Fruit fly (Drosophila melanogaster) whole organism, embryonic: Measurements from ENCODE around the gene Twdlalpha.
A peak's percentile ranks its signal among the peaks of the same experiment; 100 is the strongest.

ENCODE experiments used
- CG10565 ChIP-seq: fragments of 200-800 bp; sonication (Bioruptor generic); optimal IDR thresholded peaks from 3 replicates; lab custom pipeline; 2016; ENCODE audit warnings: missing biosample characterization, mild to moderate bottlenecking, missing genetic modification characterization
- CG11456 ChIP-seq: fragments of 200-800 bp; sonication (Bioruptor generic); IDR thresholded peaks from 3 replicates; pipeline ENCODE4 v1.3.6; 2022; ENCODE audit warnings: missing biosample characterization, missing genetic modification characterization
- CG12071 ChIP-seq: fragments of 200-800 bp; sonication (Bioruptor generic); optimal IDR thresholded peaks from 3 replicates; lab custom pipeline; 2018; ENCODE audit warnings: missing biosample characterization, mild to moderate bottlenecking, missing genetic modification characterization
- CG1233 ChIP-seq: fragments of 200-800 bp; sonication (Bioruptor generic); optimal IDR thresholded peaks from 4 replicates; lab custom pipeline; 2018; ENCODE audit warnings: missing biosample characterization, mild to moderate bottlenecking, missing genetic modification characterization
- CG13424 ChIP-seq: fragments of 200-800 bp; sonication (Bioruptor generic); optimal IDR thresholded peaks from 2 replicates; lab custom pipeline; 2019; ENCODE audit warnings: missing biosample characterization, mild to moderate bottlenecking, missing genetic modification characterization, moderate library complexity
- CG1529 ChIP-seq: fragments of 200-800 bp; sonication (Bioruptor generic); optimal IDR thresholded peaks from 3 replicates; lab custom pipeline; 2018; ENCODE audit warnings: missing biosample characterization, missing genetic modification characterization
- CG1647 ChIP-seq: fragments of 200-800 bp; sonication (Bioruptor generic); optimal IDR thresholded peaks from 3 replicates; lab custom pipeline; 2016; ENCODE audit warnings: missing biosample characterization, missing genetic modification characterization
- CG17802 ChIP-seq: fragments of 200-800 bp; sonication (Bioruptor generic); optimal IDR thresholded peaks from 2 replicates; lab custom pipeline; 2018; ENCODE audit warnings: missing biosample characterization, mild to moderate bottlenecking, missing genetic modification characterization, moderate library complexity
- CG1792 ChIP-seq: fragments of 200-800 bp; sonication (Bioruptor generic); optimal IDR thresholded peaks from 2 replicates; lab custom pipeline; 2016; ENCODE audit warnings: missing biosample characterization, missing genetic modification characterization
- CG2712 ChIP-seq: fragments of 200-800 bp; optimal IDR thresholded peaks from 3 replicates; lab custom pipeline; 2019; ENCODE audit warnings: missing biosample characterization, mild to moderate bottlenecking, missing genetic modification characterization, moderate library complexity
- CG3065 ChIP-seq: fragments of 200-800 bp; sonication (Bioruptor generic); optimal IDR thresholded peaks from 2 replicates; lab custom pipeline; 2016; ENCODE audit warnings: missing biosample characterization, missing genetic modification characterization
- CG31224 ChIP-seq: fragments of 200-800 bp; sonication (Bioruptor generic); IDR thresholded peaks from 2 replicates; pipeline ENCODE4 v1.3.6; 2022; ENCODE audit warnings: missing biosample characterization, missing genetic modification characterization
- CG33213 ChIP-seq: fragments of 200-800 bp; sonication (Bioruptor generic); optimal IDR thresholded peaks from 3 replicates; lab custom pipeline; 2016; ENCODE audit warnings: missing biosample characterization, missing genetic modification characterization
- CG6654 ChIP-seq: fragments of 200-800 bp; sonication (Bioruptor generic); optimal IDR thresholded peaks from 2 replicates; lab custom pipeline; 2017; ENCODE audit warnings: missing biosample characterization, mild to moderate bottlenecking, missing genetic modification characterization
- CG8359 ChIP-seq: fragments of 200-800 bp; sonication (Bioruptor generic); optimal IDR thresholded peaks from 2 replicates; lab custom pipeline; 2017; ENCODE audit warnings: missing biosample characterization, mild to moderate bottlenecking, missing genetic modification characterization, borderline replicate concordance
- CG9876 ChIP-seq: fragments of 200-800 bp; sonication (Bioruptor generic); optimal IDR thresholded peaks from 2 replicates; lab custom pipeline; 2016; ENCODE audit warnings: missing biosample characterization, missing genetic modification characterization
- CTCF ChIP-seq: fragments of 200-800 bp; sonication (Bioruptor generic); optimal IDR thresholded peaks from 2 replicates; lab custom pipeline; 2017; ENCODE audit warnings: missing biosample characterization, mild to moderate bottlenecking, missing genetic modification characterization, moderate library complexity
- Chrac-16 ChIP-seq: fragments of 200-800 bp; sonication (Bioruptor generic); optimal IDR thresholded peaks from 3 replicates; lab custom pipeline; 2016; ENCODE audit warnings: missing biosample characterization, missing genetic modification characterization
- Dip2 ChIP-seq: fragments of 200-800 bp; sonication (Bioruptor generic); IDR thresholded peaks from 2 replicates; pipeline ENCODE4 v1.3.6; 2022; ENCODE audit warnings: missing biosample characterization, missing genetic modification characterization
- Doc3 ChIP-seq: fragments of 200-800 bp; sonication (Bioruptor generic); IDR thresholded peaks from 3 replicates; pipeline ENCODE4 v1.3.6; 2022; ENCODE audit warnings: missing biosample characterization, missing genetic modification characterization; ENCODE audit not compliant: partially characterized antibody
- Elba2 ChIP-seq: fragments of 200-800 bp; sonication (Bioruptor generic); optimal IDR thresholded peaks from 3 replicates; lab custom pipeline; 2016; ENCODE audit warnings: missing biosample characterization, missing genetic modification characterization
- Ets65A ChIP-seq: fragments of 200-800 bp; sonication (Bioruptor generic); peaks from one replicate; lab custom pipeline; 2016; ENCODE audit warnings: missing biosample characterization, missing genetic modification characterization
- Fer1 ChIP-seq: fragments of 200-800 bp; sonication (Bioruptor generic); optimal IDR thresholded peaks from 2 replicates; lab custom pipeline; 2017; ENCODE audit warnings: missing biosample characterization, mild to moderate bottlenecking, missing genetic modification characterization
- Hr78 ChIP-seq, 2 experiments: fragments of 200-800 bp in 1 of 2; fragments of >200 bp in 1 of 2; sonication (Bioruptor generic) in 1 of 2; optimal IDR thresholded peaks; 2 replicates each; lab custom pipeline; 2017 to 2019; ENCODE audit warnings: missing biosample characterization in 2 of 2, missing genetic modification characterization in 2 of 2, mild to moderate bottlenecking in 1 of 2, moderate library complexity in 1 of 2
- Lpt ChIP-seq: fragments of >200 bp; optimal IDR thresholded peaks from 2 replicates; lab custom pipeline; 2018; ENCODE audit warnings: missing biosample characterization, missing genetic modification characterization
- MESR4 ChIP-seq: fragments of 200-800 bp; sonication (Bioruptor generic); optimal IDR thresholded peaks from 2 replicates; lab custom pipeline; 2018; ENCODE audit warnings: missing biosample characterization, mild to moderate bottlenecking, missing genetic modification characterization, moderate library complexity
- NfI ChIP-seq: fragments of 200-800 bp; sonication (Bioruptor generic); optimal IDR thresholded peaks from 3 replicates; lab custom pipeline; 2018; ENCODE audit warnings: missing biosample characterization, mild to moderate bottlenecking, missing genetic modification characterization, moderate library complexity
- TFAM ChIP-seq: fragments of 200-800 bp; sonication (Bioruptor generic); optimal IDR thresholded peaks from 2 replicates; lab custom pipeline; 2017; ENCODE audit warnings: missing biosample characterization, missing genetic modification characterization, inconsistent platforms
- Xbp1 ChIP-seq: fragments of 200-800 bp; sonication (Bioruptor generic); optimal IDR thresholded peaks from 3 replicates; lab custom pipeline; 2016; ENCODE audit warnings: missing biosample characterization, mild to moderate bottlenecking, missing genetic modification characterization
- ap ChIP-seq: fragments of 200-800 bp; sonication (Bioruptor generic); IDR thresholded peaks from 2 replicates; pipeline ENCODE4 v1.3.6; 2022; ENCODE audit warnings: missing biosample characterization, missing genetic modification characterization
- ash1 ChIP-seq: fragments of 200-800 bp; sonication (Bioruptor generic); optimal IDR thresholded peaks from 2 replicates; lab custom pipeline; 2018; ENCODE audit warnings: missing biosample characterization, mild to moderate bottlenecking, missing genetic modification characterization
- bowl ChIP-seq: fragments of 200-800 bp; sonication (Bioruptor generic); IDR thresholded peaks from 2 replicates; pipeline ENCODE4 v1.3.6; 2022; ENCODE audit warnings: missing biosample characterization, missing genetic modification characterization
- bsh ChIP-seq, 2 experiments: fragments of 200-800 bp; sonication (Bioruptor generic); optimal IDR thresholded peaks; 2 replicates each; lab custom pipeline; 2017 to 2018; ENCODE audit warnings: mild to moderate bottlenecking in 2 of 2, missing biosample characterization in 2 of 2, missing genetic modification characterization in 2 of 2, moderate library complexity in 1 of 2
- cg ChIP-seq: fragments of 200-800 bp; sonication (Bioruptor generic); optimal IDR thresholded peaks from 3 replicates; lab custom pipeline; 2019; ENCODE audit warnings: missing biosample characterization, mild to moderate bottlenecking, missing genetic modification characterization, moderate library complexity
- emc ChIP-seq: fragments of 200-800 bp; sonication (Bioruptor generic); optimal IDR thresholded peaks from 2 replicates; lab custom pipeline; 2016; ENCODE audit warnings: missing biosample characterization, missing genetic modification characterization
- fd102C ChIP-seq: fragments of 200-800 bp; sonication (Bioruptor generic); optimal IDR thresholded peaks from 2 replicates; lab custom pipeline; 2018; ENCODE audit warnings: missing biosample characterization, mild to moderate bottlenecking, missing genetic modification characterization, moderate library complexity
- hb ChIP-seq: fragments of 200-800 bp; sonication (Bioruptor generic); IDR thresholded peaks from 3 replicates; pipeline ENCODE4 v1.3.6; 2022; ENCODE audit warnings: missing biosample characterization, missing genetic modification characterization; ENCODE audit not compliant: partially characterized antibody
- hth ChIP-seq: fragments of >200 bp; optimal IDR thresholded peaks from 2 replicates; lab custom pipeline; 2017; ENCODE audit warnings: inconsistent platforms
- klu ChIP-seq: fragments of 200-800 bp; sonication (Bioruptor generic); IDR thresholded peaks from 2 replicates; pipeline ENCODE4 v1.3.6; 2022; ENCODE audit warnings: missing biosample characterization, missing genetic modification characterization
- lab ChIP-seq: fragments of 200-800 bp; sonication (Bioruptor generic); optimal IDR thresholded peaks from 3 replicates; lab custom pipeline; 2017; ENCODE audit warnings: missing biosample characterization, missing genetic modification characterization, mild to moderate bottlenecking, moderate library complexity, missing genetic modification reagents
- lbe ChIP-seq: fragments of 200-800 bp; sonication (Bioruptor generic); optimal IDR thresholded peaks from 2 replicates; lab custom pipeline; 2016; ENCODE audit warnings: missing biosample characterization, mild to moderate bottlenecking, missing genetic modification characterization
- lmd ChIP-seq: fragments of 200-800 bp; sonication (Bioruptor generic); IDR thresholded peaks from 2 replicates; pipeline ENCODE4 v1.3.6; 2022; ENCODE audit warnings: missing biosample characterization, missing genetic modification characterization
- pfk ChIP-seq: fragments of 200-800 bp; sonication (Bioruptor generic); optimal IDR thresholded peaks from 2 replicates; lab custom pipeline; 2018; ENCODE audit warnings: missing biosample characterization, mild to moderate bottlenecking, missing genetic modification characterization, moderate library complexity
- pita ChIP-seq: fragments of 200-800 bp; sonication (Bioruptor generic); optimal IDR thresholded peaks from 2 replicates; lab custom pipeline; 2017; ENCODE audit warnings: missing biosample characterization, mild to moderate bottlenecking, missing genetic modification characterization
- schlank ChIP-seq: fragments of 200-800 bp; sonication (Bioruptor generic); optimal IDR thresholded peaks from 2 replicates; lab custom pipeline; 2018; ENCODE audit warnings: missing biosample characterization, mild to moderate bottlenecking, missing genetic modification characterization
- seq ChIP-seq: fragments of 200-800 bp; sonication (Bioruptor generic); IDR thresholded peaks from 2 replicates; pipeline ENCODE4 v1.3.6; 2022; ENCODE audit warnings: missing biosample characterization, missing genetic modification characterization
- sim ChIP-seq: fragments of 200-800 bp; sonication (Bioruptor generic); IDR thresholded peaks from 2 replicates; pipeline ENCODE4 v1.3.6; 2022; ENCODE audit warnings: missing biosample characterization, missing genetic modification characterization
- stc ChIP-seq: fragments of 200-800 bp; sonication (Bioruptor generic); IDR thresholded peaks from 2 replicates; pipeline ENCODE4 v1.3.6; 2022; ENCODE audit warnings: missing biosample characterization, missing genetic modification characterization
- ttk ChIP-seq: fragments of 200-800 bp; sonication (Bioruptor generic); IDR thresholded peaks from 2 replicates; pipeline ENCODE4 v2.1.2; 2022; ENCODE audit warnings: missing biosample characterization, missing genetic modification characterization
- wek ChIP-seq: fragments of 200-800 bp; sonication (Bioruptor generic); optimal IDR thresholded peaks from 3 replicates; lab custom pipeline; 2018; ENCODE audit warnings: missing biosample characterization, mild to moderate bottlenecking, missing genetic modification characterization, moderate library complexity
- wor ChIP-seq: fragments of 200-800 bp; sonication (Bioruptor generic); IDR thresholded peaks from 2 replicates; pipeline ENCODE4 v1.3.6; 2022; ENCODE audit warnings: missing biosample characterization, missing genetic modification characterization
- zfh2 ChIP-seq: fragments of 200-800 bp; sonication (Bioruptor generic); optimal IDR thresholded peaks from 2 replicates; lab custom pipeline; 2016; ENCODE audit warnings: missing biosample characterization, missing genetic modification characterization

The Twdlalpha gene

dm6 chrX:16751579-16752156 lies 9.0 kb downstream of the Twdlalpha start, which contains the start of gene goe (continued):
- TF ChIP-seq CG13424 (tag; lab: Kevin White, UChicago) (peak; percentile 66), klu (GFP tag; lab: Robert Waterston, UW) (peak; percentile 60), Ets65A (GFP tag; lab: Kevin White, UChicago) (peak; percentile 99), zfh2 (GFP tag; lab: Kevin White, UChicago) (peak; percentile 90), seq (GFP tag; lab: Robert Waterston, UW) (peak; percentile 44; the same call in 1 of the 2 replicates), Hr78 (GFP tag; optimal IDR thresholded peaks at IDR 0.05; lab: Kevin White, UChicago) (no peak), NfI (GFP tag; lab: Kevin White, UChicago) (peak; percentile 90), hth (lab: Kevin White, UChicago) (no peak), CG9876 (GFP tag; lab: Kevin White, UChicago) (peak; percentile 95), CG6654 (GFP tag; lab: Kevin White, UChicago) (no peak), CG17802 (tag; lab: Kevin White, UChicago) (peak; percentile 31), lbe (GFP tag; lab: Kevin White, UChicago) (peak; percentile 16), CG12071 (peak; percentile 44), CG1233 (GFP tag; lab: Kevin White, UChicago) (peak; percentile 76), MESR4 (GFP tag; lab: Kevin White, UChicago) (peak; percentile 21), bsh (GFP tag; optimal IDR thresholded peaks at IDR 0.05; lab: Kevin White, UChicago) (peak in 1 of 2 experiments; percentile 63), pita (GFP tag; lab: Kevin White, UChicago) (peak; percentile 95), Dip2 (GFP tag; lab: Robert Waterston, UW) (no peak), stc (GFP tag; lab: Robert Waterston, UW) (peak; percentile 60), Chrac-16 (GFP tag; lab: Kevin White, UChicago) (peak; percentile 76), Lpt (no peak), Fer1 (GFP tag; lab: Kevin White, UChicago) (peak; percentile 77), bowl (GFP tag; lab: Robert Waterston, UW) (peak; percentile 62; the same call in 1 of the 2 replicates), Doc3 (peak; percentile 69), CG31224 (peak; percentile 69), CG1529 (GFP tag; lab: Kevin White, UChicago) (peak; percentile 6), TFAM (GFP tag; lab: Kevin White, UChicago) (no peak), hb (GFP tag; lab: Robert Waterston, UW) (peak; percentile 74; the same call in 2 of the 3 replicates), wor (no peak), lab (GFP tag; lab: Kevin White, UChicago) (peak; percentile 84), cg (GFP tag; lab: Kevin White, UChicago) (peak; percentile 53), CG11456 (GFP tag; lab: Robert Waterston, UW) (peak; percentile 89), CG1792 (GFP tag; lab: Kevin White, UChicago) (peak; percentile 5), CG1647 (peak; percentile 40), ash1 (GFP tag; lab: Kevin White, UChicago) (peak; percentile 59), schlank (peak; percentile 86), CG33213 (GFP tag; lab: Kevin White, UChicago) (peak; percentile 89)

- no peak for TF ChIP-seq fd102C (GFP tag; lab: Kevin White, UChicago)
- no peak for TF ChIP-seq sim
- peak; percentile 74 for TF ChIP-seq wek
- no peak for TF ChIP-seq emc (GFP tag; lab: Kevin White, UChicago)
- TF ChIP-seq pita (GFP tag; lab: Kevin White, UChicago) = peak; percentile 39
- no peak for TF ChIP-seq Xbp1 (GFP tag; lab: Kevin White, UChicago)
- TF ChIP-seq bowl (GFP tag; lab: Robert Waterston, UW) = no peak
- TF ChIP-seq CG3065 = no peak
- no peak for TF ChIP-seq Elba2
- TF ChIP-seq CG8359 (GFP tag; lab: Kevin White, UChicago) = no peak
- TF ChIP-seq ttk (GFP tag; lab: Robert Waterston, UW) = no peak
- TF ChIP-seq CG2712 (tag; lab: Kevin White, UChicago) = no peak
- peak; percentile 60 for TF ChIP-seq CTCF (GFP tag; lab: Kevin White, UChicago)
- no peak for TF ChIP-seq CG10565 (GFP tag; lab: Kevin White, UChicago)
- TF ChIP-seq lmd (GFP tag; lab: Robert Waterston, UW) = no peak
- TF ChIP-seq ap = no peak
- no peak for TF ChIP-seq pfk (GFP tag; lab: Kevin White, UChicago)
These were observed 10.4 kb downstream of the Twdlalpha start for dm6 chrX:16753066-16753465.
